Worm (Caenorhabditis elegans) whole organism, mixed stage, embryonic: ENCODE measurements around the gene Y51H4A.5.
"Not testable (repeated sequence)": the region's sequence is repeated elsewhere in the genome, so short reads cannot be mapped to it uniquely, and the experiment has no call there.

Experiments
- ces-1 ChIP-seq: fragments of 150-350 bp; optimal IDR thresholded peaks from 2 replicates; lab custom pipeline; 2014; ENCODE audit warnings: missing biosample characterization, missing genetic modification reagents, missing genetic modification characterization
- elt-3 ChIP-seq: fragments of 150-350 bp; optimal IDR thresholded peaks from 2 replicates; lab custom pipeline; 2014; ENCODE audit warnings: missing biosample characterization, missing genetic modification characterization
- ham-2 ChIP-seq: fragments of 200-800 bp; sonication (Bioruptor generic); optimal IDR thresholded peaks from 2 replicates; lab custom pipeline; 2018; ENCODE audit warnings: mild to moderate bottlenecking, missing genetic modification characterization, missing compliant biosample characterization
- lsy-2 ChIP-seq: fragments of 150-350 bp; optimal IDR thresholded peaks from 2 replicates; lab custom pipeline; 2014; ENCODE audit warnings: missing biosample characterization, missing genetic modification characterization
- mep-1 ChIP-seq: fragments of 150-350 bp; optimal IDR thresholded peaks from 2 replicates; lab custom pipeline; 2017; ENCODE audit warnings: missing biosample characterization, missing genetic modification reagents, missing genetic modification characterization, inconsistent platforms
- nhr-76 ChIP-seq: sonication (generic microtip); optimal IDR thresholded peaks from 2 replicates; lab custom pipeline; 2017; ENCODE audit warnings: missing biosample characterization, missing genetic modification characterization
- pha-4 ChIP-seq: fragments of 150-350 bp; optimal IDR thresholded peaks from 2 replicates; lab custom pipeline; 2018; ENCODE audit warnings: missing biosample characterization, missing genetic modification reagents, missing genetic modification characterization
- snpc-4 ChIP-seq: fragments of 150-350 bp; optimal IDR thresholded peaks from 2 replicates; lab custom pipeline; 2014; ENCODE audit warnings: missing biosample characterization, missing genetic modification characterization
- unc-62 ChIP-seq: fragments of 150-350 bp; optimal IDR thresholded peaks from 2 replicates; lab custom pipeline; 2014; ENCODE audit warnings: missing biosample characterization, missing genetic modification reagents, missing genetic modification characterization
- zip-8 ChIP-seq: fragments of 150-350 bp; optimal IDR thresholded peaks from 2 replicates; lab custom pipeline; 2014; ENCODE audit warnings: missing biosample characterization, missing genetic modification characterization

ce11 chrIV:16507132-16507531, 18.8 kb downstream of the Y51H4A.5 start, which contains the start of gene Y51H4A.935:
- not testable (repeated sequence) for TF ChIP-seq elt-3; mep-1 (tag; lab: Kevin White, UChicago); lsy-2 (tag; lab: Kevin White, UChicago); ces-1 (GFP tag; lab: Kevin White, UChicago); snpc-4 (tag; lab: Kevin White, UChicago); pha-4 (tag; lab: Kevin White, UChicago); unc-62 (GFP tag; lab: Kevin White, UChicago); zip-8 (tag; lab: Kevin White, UChicago); ham-2 (GFP tag; lab: Kevin White, UChicago); nhr-76
